Fruit fly (Drosophila melanogaster) S2 (cell line): ENCODE measurements around the gene CG7551.

ENCODE experiments used
- CG8478 ChIP-seq: fragments of >200 bp; optimal IDR thresholded peaks from 2 replicates; lab custom pipeline; 2018
- CTCF ChIP-seq, 2 experiments: fragments of >200 bp; optimal IDR thresholded peaks; 2 replicates each; lab custom pipeline; 2018

- TF ChIP-seq CTCF (optimal IDR thresholded peaks at IDR 0.05; lab: Kevin White, UChicago) (no peak), CG8478 (lab: Kevin White, UChicago) (no peak)
These were observed 13.4 kb upstream of the CG7551 start, which contains the start of gene CG7557 for dm6 chr3L:11444861-11445260.
